Fruit fly (Drosophila melanogaster): ENCODE data around the gene Srg1.

Gene Srg1

DNA sequence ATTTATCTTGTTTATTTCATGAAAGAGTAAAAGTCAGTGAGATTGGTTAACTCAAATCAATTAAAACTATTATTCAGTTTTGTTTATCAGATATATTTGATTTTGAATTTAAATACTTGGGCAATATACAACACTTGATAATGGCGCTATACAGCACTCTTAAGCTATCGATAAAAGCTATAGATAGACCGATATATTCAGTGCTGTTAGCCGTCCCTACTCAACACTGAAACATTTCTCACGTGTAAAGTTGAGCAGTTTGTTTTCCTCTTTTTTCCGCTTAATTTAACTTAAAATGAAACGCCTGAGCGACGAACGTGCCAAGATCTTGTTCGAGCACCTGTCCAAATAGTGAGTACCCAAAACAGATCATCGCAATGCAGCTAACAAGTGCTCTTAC lies 14.1 kb downstream of the Srg1 start, which contains the start of gene CG7006 (continued):
- TF ChIP-seq Nf-YB (GFP tag; optimal IDR thresholded peaks at IDR 0.05), result peak; percentile 6
- peak; percentile 60; the same call in 2 of the 3 replicates for TF ChIP-seq CG17361 (GFP tag; IDR thresholded peaks at IDR 0.05)
- TF ChIP-seq ttk (GFP tag; IDR thresholded peaks at IDR 0.05), result peak; percentile 52
- TF ChIP-seq sima (GFP tag; optimal IDR thresholded peaks at IDR 0.05), result no peak
- TF ChIP-seq CG4282 (GFP tag; optimal IDR thresholded peaks at IDR 0.05), result peak; percentile 71
- TF ChIP-seq trem (tag; optimal IDR thresholded peaks at IDR 0.05), result peak; percentile 74
- TF ChIP-seq bab2 (GFP tag; optimal IDR thresholded peaks at IDR 0.05), result peak; percentile 80
- TF ChIP-seq Oli (tag; optimal IDR thresholded peaks at IDR 0.05), result no peak
- peak; percentile 32 for TF ChIP-seq mirr (GFP tag; optimal IDR thresholded peaks at IDR 0.05)
- TF ChIP-seq CG10366 (GFP tag; IDR thresholded peaks at IDR 0.05), result peak; percentile 53
- TF ChIP-seq CG14710 (tag; optimal IDR thresholded peaks at IDR 0.05), result peak; percentile 61
- peak; percentile 85 for TF ChIP-seq CG13287 (GFP tag; IDR thresholded peaks at IDR 0.05; ENCODE audit: partially characterized antibody)
- peak; percentile 89 for TF ChIP-seq Bgb (GFP tag; IDR thresholded peaks at IDR 0.05; ENCODE audit: partially characterized antibody)
- TF ChIP-seq gce (GFP tag; IDR thresholded peaks at IDR 0.05), result no peak
- TF ChIP-seq slbo (GFP tag; IDR thresholded peaks at IDR 0.05), result peak; percentile 92
- TF ChIP-seq BEAF-32 (GFP tag; optimal IDR thresholded peaks at IDR 0.05), result peak; percentile 84
- TF ChIP-seq CG33213 (GFP tag; optimal IDR thresholded peaks at IDR 0.05), result peak; percentile 77
- TF ChIP-seq CG9932 (GFP tag; IDR thresholded peaks at IDR 0.05), result peak; percentile 96
- TF ChIP-seq CG9609 (GFP tag; optimal IDR thresholded peaks at IDR 0.05), result peak; percentile 78
- TF ChIP-seq CG17912 (GFP tag; optimal IDR thresholded peaks at IDR 0.05), result no peak
- TF ChIP-seq CG18011 (GFP tag; optimal IDR thresholded peaks at IDR 0.05), result no peak
- TF ChIP-seq CG43689 (GFP tag; IDR thresholded peaks at IDR 0.05), result no peak
- no peak for TF ChIP-seq fd3F (GFP tag; optimal IDR thresholded peaks at IDR 0.05)
- peak; percentile 55 for TF ChIP-seq CG12391 (tag; optimal IDR thresholded peaks at IDR 0.05)
- no peak for TF ChIP-seq CG3838 (GFP tag; optimal IDR thresholded peaks at IDR 0.05)
- no peak for TF ChIP-seq CG5953 (GFP tag; IDR thresholded peaks at IDR 0.05)
- peak; percentile 47; the same call in 1 of the 3 replicates for TF ChIP-seq Doc3 (GFP tag; IDR thresholded peaks at IDR 0.05; ENCODE audit: partially characterized antibody)
- TF ChIP-seq tup (GFP tag; optimal IDR thresholded peaks at IDR 0.05), result peak; percentile 49
- peak; percentile 69 for TF ChIP-seq ems (GFP tag; optimal IDR thresholded peaks at IDR 0.05)
- TF ChIP-seq Blimp-1 (GFP tag; optimal IDR thresholded peaks at IDR 0.05), result no peak
- peak; percentile 51; the same call in 1 of the 2 replicates for TF ChIP-seq sisA (GFP tag; IDR thresholded peaks at IDR 0.05)
- peak; percentile 28; the same call in 2 of the 3 replicates for TF ChIP-seq CG7963 (GFP tag; IDR thresholded peaks at IDR 0.05; ENCODE audit: partially characterized antibody)
- no peak for TF ChIP-seq CG8478 (optimal IDR thresholded peaks at IDR 0.05)
- no peak for TF ChIP-seq Sry-β (GFP tag; optimal IDR thresholded peaks at IDR 0.05)
- TF ChIP-seq knrl (GFP tag; IDR thresholded peaks at IDR 0.05; ENCODE audit: partially characterized antibody), result peak; percentile 78
- TF ChIP-seq sna (GFP tag; IDR thresholded peaks at IDR 0.05; ENCODE audit: partially characterized antibody), result peak; percentile 58; the same call in 1 of the 2 replicates
- no peak for TF ChIP-seq CG11093 (GFP tag; IDR thresholded peaks at IDR 0.05)
- no peak for TF ChIP-seq stc (GFP tag; IDR thresholded peaks at IDR 0.05)
- no peak for TF ChIP-seq Drgx (GFP tag; IDR thresholded peaks at IDR 0.05)
- TF ChIP-seq ham (GFP tag; IDR thresholded peaks at IDR 0.05), result no peak
- peak; percentile 77 for TF ChIP-seq ci (GFP tag; IDR thresholded peaks at IDR 0.05)
- no peak; the same call in 1 of the 2 replicates for TF ChIP-seq CG10959 (GFP tag; IDR thresholded peaks at IDR 0.05)
- TF ChIP-seq crp (GFP tag; optimal IDR thresholded peaks at IDR 0.05), result peak in 1 of 2 experiments; percentile 41
- no peak for TF ChIP-seq abd-A (tag; optimal IDR thresholded peaks at IDR 0.05)
- no peak for TF ChIP-seq pita (GFP tag; optimal IDR thresholded peaks at IDR 0.05)
- peak; percentile 79 for TF ChIP-seq Xrp1 (GFP tag; IDR thresholded peaks at IDR 0.05)
- peak; percentile 32; the same call in 1 of the 2 replicates for TF ChIP-seq Rx (GFP tag; IDR thresholded peaks at IDR 0.05)
- no peak for TF ChIP-seq CG8359 (GFP tag; optimal IDR thresholded peaks at IDR 0.05; ENCODE audit: borderline replicate concordance)
- TF ChIP-seq ara (GFP tag; IDR thresholded peaks at IDR 0.05), result peak; percentile 39; the same call in 1 of the 2 replicates
- peak; percentile 75 for TF ChIP-seq tx (GFP tag; optimal IDR thresholded peaks at IDR 0.05)

Measured in whole organism, embryonic.